Worm (Caenorhabditis elegans) whole organism, mixed stage, embryonic: ENCODE measurements around the gene sre-47.

ENCODE experiments used
- ceh-39 ChIP-seq: fragments of 150-350 bp; optimal IDR thresholded peaks from 2 replicates; lab custom pipeline; 2014; ENCODE audit warnings: missing biosample characterization, missing genetic modification characterization
- ces-1 ChIP-seq: fragments of 150-350 bp; optimal IDR thresholded peaks from 2 replicates; lab custom pipeline; 2014; ENCODE audit warnings: missing biosample characterization, missing genetic modification reagents, missing genetic modification characterization
- elt-3 ChIP-seq: fragments of 150-350 bp; optimal IDR thresholded peaks from 2 replicates; lab custom pipeline; 2014; ENCODE audit warnings: missing biosample characterization, missing genetic modification characterization
- lin-32 ChIP-seq: fragments of 200-800 bp; sonication (Bioruptor generic); optimal IDR thresholded peaks from 2 replicates; lab custom pipeline; 2018; ENCODE audit warnings: mild to moderate bottlenecking, missing genetic modification characterization, missing compliant biosample characterization
- pha-4 ChIP-seq: fragments of 150-350 bp; optimal IDR thresholded peaks from 2 replicates; lab custom pipeline; 2018; ENCODE audit warnings: missing biosample characterization, missing genetic modification reagents, missing genetic modification characterization
- unc-62 ChIP-seq: fragments of 150-350 bp; optimal IDR thresholded peaks from 2 replicates; lab custom pipeline; 2014; ENCODE audit warnings: missing biosample characterization, missing genetic modification reagents, missing genetic modification characterization

- TF ChIP-seq ceh-39 (tag; lab: Kevin White, UChicago) (no peak), ces-1 (no peak), unc-62 (GFP tag; lab: Kevin White, UChicago) (no peak), lin-32 (GFP tag; lab: Kevin White, UChicago) (no peak), pha-4 (tag; lab: Kevin White, UChicago) (no peak), elt-3 (tag; lab: Kevin White, UChicago) (no peak)
Measured at ce11 chrII:13997989-13998388, 13.5 kb upstream of the sre-47 start.
